Fruit fly (Drosophila melanogaster): ENCODE measurements around the gene ninaC.

ninaC gene

DNA sequence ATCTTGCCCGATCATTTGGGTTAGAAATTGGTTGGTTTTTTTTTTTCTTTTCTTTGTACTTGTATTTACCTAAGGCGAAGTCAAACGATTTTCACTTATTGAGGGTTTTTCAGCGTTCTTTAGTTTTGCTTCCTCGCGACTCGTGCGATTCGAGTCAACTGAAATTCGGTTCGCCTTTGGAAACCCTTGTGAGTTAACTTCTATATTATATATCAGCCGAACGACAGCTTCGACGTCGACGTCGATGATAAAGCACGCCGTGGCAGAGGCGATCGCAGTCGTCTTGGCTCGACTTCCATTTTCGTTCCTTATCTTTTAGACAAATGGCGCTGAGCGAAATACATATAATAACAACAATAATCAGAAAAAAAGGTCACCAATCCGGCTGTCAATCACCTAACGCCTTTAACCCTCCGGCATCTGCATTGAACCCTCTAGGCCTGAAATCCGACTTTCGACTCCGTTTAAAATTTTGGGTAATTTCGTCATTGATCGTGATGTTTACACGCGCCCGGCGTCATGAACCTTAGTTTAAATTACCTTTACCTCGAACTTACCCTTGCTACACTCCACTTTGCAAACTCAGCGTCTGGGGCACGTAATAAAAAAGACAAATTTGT lies 55.9 kb downstream of the ninaC start, which contains the start of gene CG5958:
Gene CG5958 (minus strand): TSS at position 180 of the 620 bp plus-strand sequence.
- TF ChIP-seq Mnt (GFP tag; optimal IDR thresholded peaks at IDR 0.05) (peak; percentile 22), CG11617 (GFP tag; optimal IDR thresholded peaks at IDR 0.05) (no peak), CG12768 (GFP tag; optimal IDR thresholded peaks at IDR 0.05) (peak; percentile 18), kay (GFP tag; ENCODE audit: borderline replicate concordance) (peak; percentile 93)

Measured in whole organism, adult.